Fruit fly (Drosophila melanogaster): ENCODE data around the gene nkd.
A peak's percentile ranks its signal among the peaks of the same experiment; 100 is the strongest.

The nkd gene

dm6 chr3L:18996030-18996773 is 49.0 kb downstream of the nkd start (continued):
- TF ChIP-seq Camta (GFP tag; optimal IDR thresholded peaks at IDR 0.05) (peak; percentile 47), CG15601 (tag; optimal IDR thresholded peaks at IDR 0.05) (no peak), CTCF (GFP tag; optimal IDR thresholded peaks at IDR 0.05) (peak; percentile 13), CG16815 (GFP tag; optimal IDR thresholded peaks at IDR 0.05) (peak; percentile 68), CG4282 (GFP tag; optimal IDR thresholded peaks at IDR 0.05) (peak; percentile 43), CG14710 (tag; optimal IDR thresholded peaks at IDR 0.05) (peak; percentile 19), CG6791 (GFP tag; IDR thresholded peaks at IDR 0.05; ENCODE audit: partially characterized antibody) (0 out of 3 replicates have a peak, but pooled peaks have one; percentile 37), CG6854 (GFP tag; optimal IDR thresholded peaks at IDR 0.05) (peak; percentile 41), pita (GFP tag; optimal IDR thresholded peaks at IDR 0.05) (no peak), CG15011 (GFP tag; optimal IDR thresholded peaks at IDR 0.05) (peak; percentile 65), Dfd (GFP tag; optimal IDR thresholded peaks at IDR 0.05) (no peak), CG4854 (GFP tag; optimal IDR thresholded peaks at IDR 0.05) (no peak), CG13287 (GFP tag; IDR thresholded peaks at IDR 0.05; ENCODE audit: partially characterized antibody) (peak; percentile 64; the same call in 1 of the 2 replicates), CG7372 (GFP tag; IDR thresholded peaks at IDR 0.05) (peak; percentile 60), CG31365 (tag; optimal IDR thresholded peaks at IDR 0.05) (no peak), CG31388 (GFP tag; optimal IDR thresholded peaks at IDR 0.05) (peak; percentile 18), CG2120 (GFP tag; optimal IDR thresholded peaks at IDR 0.05) (peak; percentile 93), nmo (GFP tag; optimal IDR thresholded peaks at IDR 0.05) (peak; percentile 72), CG12219 (GFP tag; optimal IDR thresholded peaks at IDR 0.05) (peak; percentile 40), dmrt99B (tag; optimal IDR thresholded peaks at IDR 0.05) (peak; percentile 73), ssp (GFP tag; IDR thresholded peaks at IDR 0.05) (peak; percentile 52; the same call in 1 of the 2 replicates), CG4707 (GFP tag; optimal IDR thresholded peaks at IDR 0.05) (no peak), vnd (GFP tag; IDR thresholded peaks at IDR 0.05; ENCODE audit: partially characterized antibody) (no peak), CG34224 (GFP tag; IDR thresholded peaks at IDR 0.05; ENCODE audit: partially characterized antibody) (peak; percentile 57; the same call in 2 of the 3 replicates), Dp (GFP tag; optimal IDR thresholded peaks at IDR 0.05) (no peak), fd64A (GFP tag; optimal IDR thresholded peaks at IDR 0.05) (peak; percentile 40), usp (GFP tag; optimal IDR thresholded peaks at IDR 0.05) (no peak), HLH4C (GFP tag; IDR thresholded peaks at IDR 0.05; ENCODE audit: partially characterized antibody) (no peak), br (optimal IDR thresholded peaks at IDR 0.05) (no peak), Nf-YC (tag; optimal IDR thresholded peaks at IDR 0.05) (no peak), CG14050 (GFP tag; IDR thresholded peaks at IDR 0.05) (peak; percentile 56), inv (GFP tag; IDR thresholded peaks at IDR 0.05; ENCODE audit: partially characterized antibody) (no peak), eve (GFP tag; optimal IDR thresholded peaks at IDR 0.05) (no peak), GATAe (GFP tag; conservative IDR thresholded peaks at IDR 0.05) (no peak; the same call in 1 of the 2 replicates), pfk (GFP tag; optimal IDR thresholded peaks at IDR 0.05) (no peak), C15 (GFP tag; IDR thresholded peaks at IDR 0.05) (no peak), rib (GFP tag; IDR thresholded peaks at IDR 0.05) (no peak), Hr78 (GFP tag; optimal IDR thresholded peaks at IDR 0.05) (no peak), Bgb (GFP tag; IDR thresholded peaks at IDR 0.05; ENCODE audit: partially characterized antibody) (peak; percentile 58; the same call in 1 of the 2 replicates), CG17328 (GFP tag; IDR thresholded peaks at IDR 0.05) (peak; percentile 51), az2 (GFP tag; optimal IDR thresholded peaks at IDR 0.05) (peak; percentile 63), Adf1 (GFP tag; IDR thresholded peaks at IDR 0.05) (peak; percentile 71), CG17829 (tag; optimal IDR thresholded peaks at IDR 0.05) (peak; percentile 45), Hand (GFP tag; optimal IDR thresholded peaks at IDR 0.05) (no peak), jing (GFP tag; optimal IDR thresholded peaks at IDR 0.05) (no peak), pros (GFP tag; optimal IDR thresholded peaks at IDR 0.05) (no peak), Hr39 (optimal IDR thresholded peaks at IDR 0.05) (no peak), Eip74EF (GFP tag; optimal IDR thresholded peaks at IDR 0.05) (no peak), jigr1 (GFP tag; IDR thresholded peaks at IDR 0.05) (peak; percentile 48; the same call in 1 of the 3 replicates)
